Fruit fly (Drosophila melanogaster) whole organism, adult: Measurements from ENCODE around the gene CG46387.

Experiments
- CG12768 ChIP-seq: fragments of 200-800 bp; sonication (Bioruptor generic); optimal IDR thresholded peaks from 2 replicates; lab custom pipeline; 2017; ENCODE audit warnings: missing biosample characterization, missing genetic modification characterization, mild to moderate bottlenecking, moderate library complexity, missing genetic modification reagents
- CG14711 ChIP-seq: fragments of 200-800 bp; sonication (Bioruptor generic); optimal IDR thresholded peaks from 2 replicates; lab custom pipeline; 2018; ENCODE audit warnings: missing biosample characterization, mild to moderate bottlenecking, missing genetic modification characterization, moderate library complexity
- CG33017 ChIP-seq: fragments of 200-800 bp; sonication (Bioruptor generic); optimal IDR thresholded peaks from 2 replicates; lab custom pipeline; 2018; ENCODE audit warnings: missing biosample characterization, mild to moderate bottlenecking, missing genetic modification characterization, moderate library complexity
- CG7045 ChIP-seq: fragments of 200-800 bp; sonication (Bioruptor generic); optimal IDR thresholded peaks from 2 replicates; lab custom pipeline; 2017; ENCODE audit warnings: missing biosample characterization, mild to moderate bottlenecking, missing genetic modification characterization
- Clk ChIP-seq: fragments of 200-800 bp; sonication (Bioruptor generic); optimal IDR thresholded peaks from 2 replicates; lab custom pipeline; 2017; ENCODE audit warnings: missing biosample characterization, missing genetic modification characterization
- Crg-1 ChIP-seq: fragments of 200-800 bp; sonication (Bioruptor generic); optimal IDR thresholded peaks from 2 replicates; lab custom pipeline; 2016; ENCODE audit warnings: missing biosample characterization, missing genetic modification characterization
- cnc ChIP-seq, 2 experiments: fragments of >200 bp; optimal IDR thresholded peaks; 2 replicates each; lab custom pipeline; 2017
- kay ChIP-seq: fragments of 200-800 bp; sonication (Bioruptor generic); peaks from one replicate; lab custom pipeline; 2016; ENCODE audit warnings: missing biosample characterization, missing genetic modification characterization, borderline replicate concordance

DNA sequence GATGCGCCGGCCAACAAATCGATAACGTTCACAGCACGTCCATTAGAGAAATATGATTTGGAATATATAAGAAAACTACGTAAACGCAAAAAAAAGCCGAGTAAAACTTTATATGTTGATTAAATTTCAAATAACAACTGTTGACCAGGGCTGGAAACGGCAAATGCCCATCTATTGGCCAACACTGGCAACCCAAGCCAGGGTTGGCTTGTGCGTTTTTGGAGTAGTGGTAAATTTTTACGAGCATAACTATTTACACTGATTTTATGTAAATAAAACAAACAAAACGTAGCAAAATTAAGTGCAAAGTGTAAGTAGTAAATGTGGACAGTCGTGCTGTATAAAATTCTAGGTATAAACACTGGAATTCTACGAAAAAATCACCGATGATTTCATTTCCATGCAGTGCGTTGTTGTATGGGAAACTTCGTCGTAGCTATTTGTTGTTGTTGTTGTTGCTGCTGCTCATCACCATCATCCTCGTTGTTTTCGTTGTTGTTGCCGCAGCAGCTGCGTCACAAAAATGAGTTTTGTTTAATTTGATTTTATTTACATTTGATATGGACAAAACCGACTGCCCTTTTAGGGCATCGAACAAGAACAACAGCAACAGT lies 727 bp downstream of the CG46387 start, which contains the start of gene nudE:
- TF ChIP-seq kay (GFP tag; lab: Kevin White, UChicago) (no peak), Crg-1 (GFP tag; lab: Kevin White, UChicago) (peak; percentile 50), Clk (GFP tag; lab: Kevin White, UChicago) (peak; percentile 10), CG14711 (peak; percentile 32), CG12768 (GFP tag; lab: Kevin White, UChicago) (peak; percentile 29), cnc (optimal IDR thresholded peaks at IDR 0.05; lab: Kevin White, UChicago) (no peak), CG7045 (GFP tag; lab: Kevin White, UChicago) (no peak), CG33017 (tag; lab: Kevin White, UChicago) (peak; percentile 61)
